Fruit fly (Drosophila melanogaster): ENCODE data around the gene Vps16A.

Vps16A gene

DNA sequence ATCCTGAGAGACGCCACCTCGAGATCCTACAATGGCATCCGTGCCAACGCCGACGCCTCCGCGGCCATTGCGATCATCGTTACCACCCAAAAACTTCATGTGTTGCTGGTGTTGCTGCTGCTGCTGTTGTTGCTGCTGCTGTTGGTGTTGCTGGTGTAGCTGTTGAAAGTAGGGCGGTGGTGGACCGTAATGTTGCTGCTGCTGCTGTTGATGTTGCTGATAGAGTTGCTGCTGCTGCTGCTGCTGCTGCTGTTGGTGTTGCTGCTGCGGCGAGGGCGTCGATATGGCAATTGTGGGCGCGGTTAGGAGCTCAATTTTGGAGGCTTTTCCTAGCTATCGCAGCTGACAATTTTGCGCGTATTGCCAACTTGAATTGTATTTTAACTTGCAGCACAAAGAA, 33.1 kb upstream of the Vps16A start:
- no peak for TF ChIP-seq EcR (GFP tag; optimal IDR thresholded peaks at IDR 0.05)
- no peak for TF ChIP-seq Dll (optimal IDR thresholded peaks at IDR 0.05)
- TF ChIP-seq usp (GFP tag; optimal IDR thresholded peaks at IDR 0.05), result no peak

dm6 chr3R:9234756-9235255, 32.0 kb upstream of the Vps16A start:
- TF ChIP-seq psq (optimal IDR thresholded peaks at IDR 0.05) (no peak), pan (optimal IDR thresholded peaks at IDR 0.05) (no peak), Dll (optimal IDR thresholded peaks at IDR 0.05) (no peak), EcR (GFP tag; optimal IDR thresholded peaks at IDR 0.05) (no peak), usp (GFP tag; optimal IDR thresholded peaks at IDR 0.05) (no peak)

DNA sequence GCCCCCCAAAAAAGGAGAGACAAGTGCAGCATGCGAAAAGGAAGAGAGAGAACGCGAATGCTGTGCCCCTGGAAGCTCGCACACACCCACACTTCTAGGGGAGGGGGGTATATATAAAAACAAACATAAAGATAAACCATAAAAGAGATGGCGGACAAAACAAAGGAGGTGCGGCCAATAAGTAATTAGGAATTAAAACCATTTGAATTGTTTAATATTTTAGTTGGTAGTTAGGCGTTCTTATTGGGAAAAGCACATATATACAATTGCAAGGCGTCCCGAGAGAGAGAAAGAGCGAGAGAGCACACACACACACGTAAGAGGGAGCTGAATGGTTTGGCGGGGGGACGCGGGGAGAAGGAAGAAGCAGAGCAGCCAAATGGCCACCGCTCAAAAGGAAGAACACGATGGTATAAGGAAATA, 30.7 kb upstream of the Vps16A start:
- no peak for TF ChIP-seq Dll (optimal IDR thresholded peaks at IDR 0.05)
- no peak for TF ChIP-seq psq (optimal IDR thresholded peaks at IDR 0.05)
- TF ChIP-seq pan (optimal IDR thresholded peaks at IDR 0.05), result no peak
- TF ChIP-seq CG8478 (optimal IDR thresholded peaks at IDR 0.05), result no peak
- no peak for TF ChIP-seq usp (GFP tag; optimal IDR thresholded peaks at IDR 0.05)
- no peak for TF ChIP-seq EcR (GFP tag; optimal IDR thresholded peaks at IDR 0.05)

- TF ChIP-seq Dll (optimal IDR thresholded peaks at IDR 0.05), result peak; percentile 93
- TF ChIP-seq psq (optimal IDR thresholded peaks at IDR 0.05), result no peak
- no peak for TF ChIP-seq usp (GFP tag; optimal IDR thresholded peaks at IDR 0.05)
- TF ChIP-seq pan (optimal IDR thresholded peaks at IDR 0.05), result no peak
- no peak for TF ChIP-seq EcR (GFP tag; optimal IDR thresholded peaks at IDR 0.05)
- TF ChIP-seq CG8478 (optimal IDR thresholded peaks at IDR 0.05), result no peak
Observed at dm6 chr3R:9236883-9237267, 29.9 kb upstream of the Vps16A start.

DNA sequence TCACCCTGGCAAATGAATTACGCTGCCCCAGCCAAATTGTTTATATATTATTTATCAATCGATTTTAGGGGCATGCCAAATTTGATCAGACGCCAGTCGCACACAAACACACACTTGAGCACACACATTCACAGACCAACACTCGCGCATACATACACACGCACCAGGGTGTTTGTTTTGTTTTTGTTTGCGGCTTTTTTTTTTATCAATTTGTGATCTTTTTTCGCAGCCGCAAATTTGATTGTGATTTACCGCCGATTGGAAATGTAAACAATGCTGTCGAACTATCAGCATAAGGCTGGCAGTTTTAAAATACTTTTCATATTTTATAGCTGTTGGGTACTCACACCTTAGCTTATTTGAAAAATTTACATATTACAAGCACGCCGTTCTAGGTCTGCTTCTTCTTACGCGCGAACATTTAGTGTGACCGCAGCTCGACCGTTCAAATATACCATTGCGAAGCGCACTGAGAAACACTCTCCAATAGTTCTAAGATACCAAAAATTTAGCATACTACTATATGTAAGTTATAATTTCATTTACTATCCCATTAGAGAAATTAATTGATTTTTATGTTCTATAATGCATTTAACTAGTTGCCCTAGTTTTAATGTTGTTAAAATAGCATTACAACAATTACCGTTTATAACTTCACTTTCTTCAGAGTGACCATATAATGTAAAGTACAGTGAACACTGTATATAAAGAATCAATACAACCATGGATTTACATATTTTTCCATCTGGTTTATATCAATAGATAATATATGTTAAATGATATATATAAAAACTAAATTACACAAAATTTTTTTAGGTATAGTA, 29.3 kb upstream of the Vps16A start, which contains the start of gene pum:
TSS of gene pum (minus strand) at position 415 of the 824 bp plus-strand sequence.
- TF ChIP-seq EcR (GFP tag; optimal IDR thresholded peaks at IDR 0.05) (no peak), Dll (optimal IDR thresholded peaks at IDR 0.05) (no peak), psq (optimal IDR thresholded peaks at IDR 0.05) (no peak), pan (optimal IDR thresholded peaks at IDR 0.05) (no peak), CG8478 (optimal IDR thresholded peaks at IDR 0.05) (no peak), usp (GFP tag; optimal IDR thresholded peaks at IDR 0.05) (no peak)

dm6 chr3R:9239941-9240400, 26.8 kb upstream of the Vps16A start:
- TF ChIP-seq psq (optimal IDR thresholded peaks at IDR 0.05) (no peak), usp (GFP tag; optimal IDR thresholded peaks at IDR 0.05) (no peak), CG8478 (optimal IDR thresholded peaks at IDR 0.05) (no peak), pan (optimal IDR thresholded peaks at IDR 0.05) (no peak), EcR (GFP tag; optimal IDR thresholded peaks at IDR 0.05) (no peak), Dll (optimal IDR thresholded peaks at IDR 0.05) (no peak)

- no peak for TF ChIP-seq usp (GFP tag; optimal IDR thresholded peaks at IDR 0.05)
- TF ChIP-seq EcR (GFP tag; optimal IDR thresholded peaks at IDR 0.05), result no peak
- no peak for TF ChIP-seq psq (optimal IDR thresholded peaks at IDR 0.05)
- no peak for TF ChIP-seq CG8478 (optimal IDR thresholded peaks at IDR 0.05)
- TF ChIP-seq Dll (optimal IDR thresholded peaks at IDR 0.05), result no peak
- TF ChIP-seq pan (optimal IDR thresholded peaks at IDR 0.05), result no peak
Observed at dm6 chr3R:9240554-9240953, 26.3 kb upstream of the Vps16A start, which contains the start of gene D1. D1 (minus strand) TSS chr3R:9240654.

- no peak for TF ChIP-seq EcR (GFP tag; optimal IDR thresholded peaks at IDR 0.05)
- TF ChIP-seq usp (GFP tag; optimal IDR thresholded peaks at IDR 0.05), result no peak
- no peak for TF ChIP-seq Dll (optimal IDR thresholded peaks at IDR 0.05)
- no peak for TF ChIP-seq pan (optimal IDR thresholded peaks at IDR 0.05)
- no peak for TF ChIP-seq psq (optimal IDR thresholded peaks at IDR 0.05)
- no peak for TF ChIP-seq CG8478 (optimal IDR thresholded peaks at IDR 0.05)
Observed at dm6 chr3R:9245576-9246200, 21.1 kb upstream of the Vps16A start, which contains the start of gene Vps15. Vps15 (minus strand) TSS chr3R:9245869.

DNA sequence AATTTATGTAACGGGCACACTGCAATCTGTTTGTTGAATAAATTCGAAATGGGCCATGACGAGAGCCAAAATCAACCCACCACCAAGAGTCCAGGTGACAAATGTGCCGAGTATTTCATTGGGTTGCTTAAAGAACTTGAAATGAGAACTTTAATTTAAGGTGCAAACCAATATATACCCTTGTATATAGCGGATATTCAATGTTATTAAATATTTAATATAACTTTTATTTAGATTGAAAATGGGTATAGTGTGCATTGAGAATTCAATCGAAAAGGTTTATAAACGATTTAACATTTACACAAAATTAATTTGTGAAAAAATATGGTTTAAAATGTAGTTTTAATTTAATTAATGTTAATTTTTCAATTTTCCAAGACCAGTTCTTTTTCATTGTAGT, 20.5 kb upstream of the Vps16A start, which contains the start of gene CG8420:
TSS of gene CG8420 (plus strand) at position 284 of the 400 bp plus-strand sequence.
- no peak for TF ChIP-seq EcR (GFP tag; optimal IDR thresholded peaks at IDR 0.05)
- no peak for TF ChIP-seq Dll (optimal IDR thresholded peaks at IDR 0.05)
- TF ChIP-seq CG8478 (optimal IDR thresholded peaks at IDR 0.05), result no peak
- no peak for TF ChIP-seq pan (optimal IDR thresholded peaks at IDR 0.05)
- no peak for TF ChIP-seq usp (GFP tag; optimal IDR thresholded peaks at IDR 0.05)
- no peak for TF ChIP-seq psq (optimal IDR thresholded peaks at IDR 0.05)

DNA sequence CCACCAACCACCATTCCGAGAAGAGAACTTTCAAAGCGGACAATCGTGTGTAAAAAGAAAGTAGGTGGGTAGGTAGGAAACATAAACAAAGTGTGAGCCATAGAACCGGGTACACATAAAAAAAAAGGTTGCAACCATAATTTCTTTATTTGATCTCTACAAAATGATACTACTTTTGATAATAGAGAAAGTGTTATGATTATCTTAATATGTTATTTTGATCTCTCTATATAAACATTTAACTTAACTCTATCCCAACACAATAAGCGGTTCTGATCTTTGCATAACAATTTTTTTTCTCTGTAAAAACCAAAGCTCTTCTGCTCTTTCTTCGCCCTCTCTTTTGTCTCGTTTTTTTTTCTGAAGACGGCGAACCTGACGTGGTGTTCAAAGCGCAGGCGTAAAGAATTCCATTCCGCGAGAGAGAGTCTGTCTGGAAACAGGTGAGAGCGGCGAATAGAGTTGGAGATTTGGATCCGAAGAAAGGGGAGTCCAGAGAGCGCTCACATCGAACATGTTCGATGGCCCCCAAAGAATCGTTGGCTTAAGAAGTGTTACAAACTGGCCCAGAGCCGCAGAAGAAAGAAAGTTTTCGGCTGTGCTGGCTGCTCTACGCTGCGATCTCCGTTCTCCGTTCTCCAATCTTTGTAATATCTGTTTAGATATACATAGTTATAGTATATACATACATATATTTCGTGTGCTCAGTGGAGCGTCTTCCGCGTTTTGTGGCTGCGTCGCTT, 19.8 kb upstream of the Vps16A start:
- TF ChIP-seq usp (GFP tag; optimal IDR thresholded peaks at IDR 0.05) (no peak), EcR (GFP tag; optimal IDR thresholded peaks at IDR 0.05) (no peak), Dll (optimal IDR thresholded peaks at IDR 0.05) (no peak), pan (optimal IDR thresholded peaks at IDR 0.05) (no peak), CG8478 (optimal IDR thresholded peaks at IDR 0.05) (no peak), psq (optimal IDR thresholded peaks at IDR 0.05) (no peak)

DNA sequence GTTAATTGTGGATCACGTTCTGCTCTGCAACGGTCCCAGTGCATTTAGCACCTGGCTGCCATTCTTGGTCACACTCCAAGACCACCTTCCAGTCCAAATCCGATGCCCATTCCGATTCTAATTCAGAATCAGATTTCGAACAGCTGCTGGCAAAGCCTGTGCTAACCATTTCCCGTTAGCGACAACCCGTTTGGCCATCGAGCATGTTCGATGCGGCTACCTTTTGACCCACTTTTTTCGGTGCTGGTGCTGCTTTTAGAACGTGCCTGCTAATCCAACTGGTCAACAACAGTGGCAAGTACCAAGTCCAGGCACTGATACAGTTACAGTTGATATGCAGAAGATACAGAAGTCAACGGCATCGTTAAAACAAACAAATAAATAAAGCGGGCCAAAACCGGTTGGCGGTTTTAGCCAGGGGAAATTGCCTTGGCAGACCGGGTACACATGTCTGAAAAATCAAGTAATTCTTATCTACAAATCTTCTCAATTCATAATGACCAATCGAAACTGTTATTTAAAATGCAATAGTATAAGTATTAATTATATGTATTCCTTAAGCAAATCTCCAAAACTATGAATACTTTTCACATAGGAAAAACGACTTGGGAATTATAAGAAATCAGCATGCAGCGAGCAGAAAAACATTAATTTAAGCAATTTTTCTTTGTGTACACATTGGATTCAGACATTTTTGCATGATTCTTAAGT, 17.6 kb upstream of the Vps16A start:
- TF ChIP-seq Dll (optimal IDR thresholded peaks at IDR 0.05), result no peak
- TF ChIP-seq CG8478 (optimal IDR thresholded peaks at IDR 0.05), result no peak
- no peak for TF ChIP-seq pan (optimal IDR thresholded peaks at IDR 0.05)
- no peak for TF ChIP-seq EcR (GFP tag; optimal IDR thresholded peaks at IDR 0.05)
- no peak for TF ChIP-seq usp (GFP tag; optimal IDR thresholded peaks at IDR 0.05)
- TF ChIP-seq psq (optimal IDR thresholded peaks at IDR 0.05), result no peak

Data from whole organism.